Worm (Caenorhabditis elegans) whole organism, L3 larva: ENCODE data around the gene C07E3.10.
A peak's percentile ranks its signal among the peaks of the same experiment; 100 is the strongest.

ENCODE experiments used
- daf-12 ChIP-seq: fragments of 150-350 bp; optimal IDR thresholded peaks from 2 replicates; lab custom pipeline; 2014; ENCODE audit warnings: missing biosample characterization, missing genetic modification reagents, missing genetic modification characterization
- elt-2 ChIP-seq: sonication (generic microtip); optimal IDR thresholded peaks from 2 replicates; lab custom pipeline; 2016; ENCODE audit warnings: missing genetic modification reagents, mild to moderate bottlenecking, missing genetic modification characterization, missing compliant biosample characterization
- eor-1 ChIP-seq, 2 experiments: fragments of 150-350 bp; optimal IDR thresholded peaks; 2 replicates each; lab custom pipeline; 2014 to 2018; ENCODE audit warnings: missing biosample characterization in 2 of 2, missing genetic modification characterization in 2 of 2
- fkh-2 ChIP-seq: fragments of 150-350 bp; optimal IDR thresholded peaks from 2 replicates; lab custom pipeline; 2014; ENCODE audit warnings: missing biosample characterization, missing genetic modification reagents, missing genetic modification characterization
- hmg-11 ChIP-seq: sonication (generic microtip); optimal IDR thresholded peaks from 2 replicates; lab custom pipeline; 2016; ENCODE audit warnings: missing genetic modification characterization, missing compliant biosample characterization
- jun-1 ChIP-seq: fragments of 150-350 bp; optimal IDR thresholded peaks from 2 replicates; lab custom pipeline; 2014; ENCODE audit warnings: missing biosample characterization, missing genetic modification reagents, missing genetic modification characterization
- lin-15B ChIP-seq: fragments of 150-350 bp; optimal IDR thresholded peaks from 2 replicates; lab custom pipeline; 2014; ENCODE audit warnings: missing biosample characterization, missing genetic modification characterization
- lsy-12 ChIP-seq: sonication (generic microtip); optimal IDR thresholded peaks from 2 replicates; lab custom pipeline; 2016; ENCODE audit warnings: mild to moderate bottlenecking, missing genetic modification characterization, missing compliant biosample characterization
- mdl-1 ChIP-seq: fragments of 150-350 bp; optimal IDR thresholded peaks from 2 replicates; lab custom pipeline; 2014; ENCODE audit warnings: missing biosample characterization, missing genetic modification characterization
- mml-1 ChIP-seq: fragments of 150-350 bp; sonication (generic microtip); optimal IDR thresholded peaks from 3 replicates; lab custom pipeline; 2014; ENCODE audit warnings: missing biosample characterization, missing genetic modification characterization
- nfya-1 ChIP-seq: sonication (generic microtip); optimal IDR thresholded peaks from 2 replicates; lab custom pipeline; 2017; ENCODE audit warnings: missing genetic modification characterization, mild to moderate bottlenecking, missing compliant biosample characterization, antibody characterized with exemption, moderate library complexity; ENCODE audit not compliant: insufficient read depth
- nhr-11 ChIP-seq: fragments of 150-350 bp; optimal IDR thresholded peaks from 2 replicates; lab custom pipeline; 2014; ENCODE audit warnings: missing biosample characterization, missing genetic modification characterization
- nhr-23 ChIP-seq: fragments of 150-350 bp; optimal IDR thresholded peaks from 2 replicates; lab custom pipeline; 2014; ENCODE audit warnings: missing biosample characterization, missing genetic modification reagents, missing genetic modification characterization
- nhr-25 ChIP-seq: sonication (generic microtip); optimal IDR thresholded peaks from 2 replicates; lab custom pipeline; 2017; ENCODE audit warnings: missing biosample characterization, missing genetic modification characterization
- nhr-28 ChIP-seq: fragments of 150-350 bp; optimal IDR thresholded peaks from 2 replicates; lab custom pipeline; 2014; ENCODE audit warnings: missing biosample characterization, missing genetic modification characterization
- nhr-43 ChIP-seq: sonication (generic microtip); optimal IDR thresholded peaks from 2 replicates; lab custom pipeline; 2016; ENCODE audit warnings: mild to moderate bottlenecking, missing genetic modification characterization, missing compliant biosample characterization; ENCODE audit not compliant: poor library complexity, severe bottlenecking
- nhr-76 ChIP-seq: fragments of 150-350 bp; sonication (generic microtip); optimal IDR thresholded peaks from 5 replicates; lab custom pipeline; 2014; ENCODE audit warnings: missing biosample characterization, missing genetic modification characterization
- pha-4 ChIP-seq: fragments of 150-350 bp; optimal IDR thresholded peaks from 2 replicates; lab custom pipeline; 2014; ENCODE audit warnings: missing biosample characterization, missing genetic modification reagents, missing genetic modification characterization
- pqm-1 ChIP-seq: fragments of 150-350 bp; optimal IDR thresholded peaks from 2 replicates; lab custom pipeline; 2017; ENCODE audit warnings: missing biosample characterization, missing genetic modification characterization, inconsistent platforms
- snpc-4 ChIP-seq: fragments of 150-350 bp; optimal IDR thresholded peaks from 2 replicates; lab custom pipeline; 2014; ENCODE audit warnings: missing biosample characterization, missing genetic modification characterization
- zag-1 ChIP-seq: fragments of 150-350 bp; optimal IDR thresholded peaks from 2 replicates; lab custom pipeline; 2014; ENCODE audit warnings: missing biosample characterization, missing genetic modification characterization

The C07E3.10 gene

ce11 chrII:10395303-10395757 lies 49.2 kb downstream of the C07E3.10 start, which contains the start of gene T09F3.4:
TSS of gene T09F3.4 (plus strand) at chrII:10395707.
- TF ChIP-seq snpc-4 (tag; lab: Kevin White, UChicago) (peak; percentile 70), pha-4 (tag; lab: Kevin White, UChicago) (peak; percentile 70), lsy-12 (tag; lab: Kevin White, UChicago) (no peak), zag-1 (tag; lab: Kevin White, UChicago) (no peak), nhr-28 (no peak), nfya-1 (tag; lab: Kevin White, UChicago) (peak; percentile 69), lin-15B (peak; percentile 52), jun-1 (tag; lab: Kevin White, UChicago) (no peak), fkh-2 (no peak), nhr-23 (peak; percentile 58), hmg-11 (tag; lab: Kevin White, UChicago) (peak; percentile 35), elt-2 (tag; lab: Kevin White, UChicago) (peak; percentile 25), pqm-1 (tag; lab: Kevin White, UChicago) (peak; percentile 2), nhr-76 (tag; lab: Kevin White, UChicago) (no peak), nhr-11 (tag; lab: Kevin White, UChicago) (no peak), eor-1 (tag; optimal IDR thresholded peaks at IDR 0.05; lab: Kevin White, UChicago) (no peak), nhr-43 (peak; percentile 68), nhr-25 (tag; lab: Kevin White, UChicago) (no peak)

ce11 chrII:10396578-10396977 lies 50.4 kb downstream of the C07E3.10 start, which contains the start of gene T09F3.5:
TSS of gene T09F3.5 (plus strand) at chrII:10396878.
- TF ChIP-seq fkh-2 (no peak), mdl-1 (tag; lab: Kevin White, UChicago) (no peak), daf-12 (tag; lab: Kevin White, UChicago) (no peak), nhr-11 (tag; lab: Kevin White, UChicago) (no peak), nfya-1 (tag; lab: Kevin White, UChicago) (no peak), mml-1 (tag; lab: Kevin White, UChicago) (no peak), jun-1 (tag; lab: Kevin White, UChicago) (no peak)
- TF ChIP-seq, all 47 proteins: peak for 0
